Worm (Caenorhabditis elegans): ENCODE results near the gene srj-54.

srj-54 gene

ce11 chrV:2869503-2869902, 9.9 kb upstream of the srj-54 start, which contains the start of gene srh-241:
srh-241 (minus strand) TSS chrV:2869603.
- TF ChIP-seq ceh-19 (GFP tag; optimal IDR thresholded peaks at IDR 0.05) (no peak), K02D7.2 (tag; optimal IDR thresholded peaks at IDR 0.05) (no peak), pha-2 (tag; optimal IDR thresholded peaks at IDR 0.05) (no peak), ceh-24 (tag; optimal IDR thresholded peaks at IDR 0.05) (no peak), ceh-2 (tag; optimal IDR thresholded peaks at IDR 0.05) (no peak), ceh-45 (GFP tag; IDR thresholded peaks at IDR 0.05) (no peak), hlh-8 (tag; optimal IDR thresholded peaks at IDR 0.05) (no peak), pag-3 (tag; optimal IDR thresholded peaks at IDR 0.05; ENCODE audit: borderline replicate concordance) (no peak), ceh-9 (tag; optimal IDR thresholded peaks at IDR 0.05) (no peak), ceh-14 (tag; optimal IDR thresholded peaks at IDR 0.05) (no peak), elt-2 (tag; optimal IDR thresholded peaks at IDR 0.05) (no peak), pros-1 (tag; optimal IDR thresholded peaks at IDR 0.05) (no peak), elt-4 (tag; optimal IDR thresholded peaks at IDR 0.05) (no peak), ahr-1 (tag; optimal IDR thresholded peaks at IDR 0.05) (no peak), tbx-2 (tag; optimal IDR thresholded peaks at IDR 0.05) (no peak), ceh-6 (GFP tag; optimal IDR thresholded peaks at IDR 0.05) (no peak), K09A11.1 (tag; optimal IDR thresholded peaks at IDR 0.05; ENCODE audit: insufficient read depth) (no peak), unc-86 (tag; optimal IDR thresholded peaks at IDR 0.05) (no peak), ceh-31 (tag; optimal IDR thresholded peaks at IDR 0.05) (no peak), ttx-3 (tag; optimal IDR thresholded peaks at IDR 0.05) (no peak)

ce11 chrV:2864899-2865298, 5.3 kb upstream of the srj-54 start, which contains the start of gene srh-240:
srh-240 (plus strand) TSS chrV:2865199.
- TF ChIP-seq rnt-1 (tag; optimal IDR thresholded peaks at IDR 0.05) (no peak), nfya-1 (tag; optimal IDR thresholded peaks at IDR 0.05) (no peak), unc-86 (tag; optimal IDR thresholded peaks at IDR 0.05) (no peak), gmeb-2 (tag; optimal IDR thresholded peaks at IDR 0.05) (no peak), madf-2 (tag; optimal IDR thresholded peaks at IDR 0.05) (no peak), hlh-13 (GFP tag; optimal IDR thresholded peaks at IDR 0.05) (no peak), sdc-2 (tag; optimal IDR thresholded peaks at IDR 0.05) (no peak), elt-4 (tag; optimal IDR thresholded peaks at IDR 0.05) (no peak), ttx-3 (tag; optimal IDR thresholded peaks at IDR 0.05) (no peak), K02D7.2 (tag; optimal IDR thresholded peaks at IDR 0.05) (no peak), tbx-2 (tag; optimal IDR thresholded peaks at IDR 0.05) (no peak), Y22D7AL.16 (tag; optimal IDR thresholded peaks at IDR 0.05) (no peak), hlh-15 (tag; optimal IDR thresholded peaks at IDR 0.05) (no peak), mec-3 (tag; optimal IDR thresholded peaks at IDR 0.05; ENCODE audit: borderline replicate concordance) (no peak), ceh-9 (tag; optimal IDR thresholded peaks at IDR 0.05) (no peak), K09A11.1 (tag; optimal IDR thresholded peaks at IDR 0.05; ENCODE audit: insufficient read depth) (no peak), pha-4 (tag; optimal IDR thresholded peaks at IDR 0.05) (no peak), pax-1 (tag; optimal IDR thresholded peaks at IDR 0.05) (no peak), hlh-30 (tag; optimal IDR thresholded peaks at IDR 0.05; ENCODE audit: insufficient read depth) (no peak)

- TF ChIP-seq ahr-1 (tag; optimal IDR thresholded peaks at IDR 0.05) (no peak), unc-55 (GFP tag; optimal IDR thresholded peaks at IDR 0.05) (no peak), hlh-8 (tag; optimal IDR thresholded peaks at IDR 0.05) (no peak), sox-2 (GFP tag; IDR thresholded peaks at IDR 0.05) (no peak), elt-2 (tag; optimal IDR thresholded peaks at IDR 0.05) (no peak), odd-2 (tag; optimal IDR thresholded peaks at IDR 0.05) (no peak), ceh-45 (GFP tag; IDR thresholded peaks at IDR 0.05) (no peak), elt-4 (tag; optimal IDR thresholded peaks at IDR 0.05) (no peak), ama-1 (optimal IDR thresholded peaks at IDR 0.05) (no peak), gmeb-2 (tag; optimal IDR thresholded peaks at IDR 0.05) (no peak), sox-4 (tag; optimal IDR thresholded peaks at IDR 0.05) (no peak), tbx-7 (tag; optimal IDR thresholded peaks at IDR 0.05) (no peak), nfya-1 (tag; optimal IDR thresholded peaks at IDR 0.05) (no peak), rnt-1 (tag; optimal IDR thresholded peaks at IDR 0.05) (no peak)
Measured at ce11 chrV:2863033-2863432, 3.4 kb upstream of the srj-54 start, which contains the start of gene srh-272. srh-272 (plus strand) TSS chrV:2863333.
